Worm (Caenorhabditis elegans) whole organism, late embryonic: ENCODE measurements around the gene unc-25.
A peak's percentile ranks its signal among the peaks of the same experiment; 100 is the strongest.

Source experiments
- C08G9.2 ChIP-seq: sonication (generic microtip); optimal IDR thresholded peaks from 2 replicates; lab custom pipeline; 2016; ENCODE audit warnings: mild to moderate bottlenecking, missing genetic modification characterization, moderate library complexity, missing compliant biosample characterization
- C38D4.7 ChIP-seq: fragments of 200-800 bp; sonication (Bioruptor generic); optimal IDR thresholded peaks from 2 replicates; lab custom pipeline; 2018; ENCODE audit warnings: mild to moderate bottlenecking, missing genetic modification characterization, moderate library complexity, missing compliant biosample characterization
- F13H6.1 ChIP-seq: sonication (generic microtip); optimal IDR thresholded peaks from 2 replicates; lab custom pipeline; 2016; ENCODE audit warnings: missing genetic modification characterization, missing compliant biosample characterization
- K02D7.2 ChIP-seq: sonication (generic microtip); optimal IDR thresholded peaks from 2 replicates; lab custom pipeline; 2017; ENCODE audit warnings: mild to moderate bottlenecking, missing genetic modification characterization, missing compliant biosample characterization
- T23F11.4 ChIP-seq: fragments of 200-800 bp; sonication (Bioruptor generic); optimal IDR thresholded peaks from 2 replicates; lab custom pipeline; 2018; ENCODE audit warnings: mild to moderate bottlenecking, missing genetic modification characterization, missing compliant biosample characterization
- ahr-1 ChIP-seq: sonication (generic microtip); optimal IDR thresholded peaks from 2 replicates; lab custom pipeline; 2016; ENCODE audit warnings: missing genetic modification characterization, missing compliant biosample characterization
- ceh-18 ChIP-seq: sonication (generic microtip); optimal IDR thresholded peaks from 2 replicates; lab custom pipeline; 2016; ENCODE audit warnings: missing genetic modification characterization, missing compliant biosample characterization
- ceh-30 ChIP-seq: fragments of 150-350 bp; optimal IDR thresholded peaks from 2 replicates; lab custom pipeline; 2014; ENCODE audit warnings: missing biosample characterization, missing genetic modification characterization
- ceh-31 ChIP-seq: sonication (generic microtip); optimal IDR thresholded peaks from 2 replicates; lab custom pipeline; 2016; ENCODE audit warnings: missing genetic modification characterization, missing compliant biosample characterization
- ceh-34 ChIP-seq: sonication (generic microtip); optimal IDR thresholded peaks from 2 replicates; lab custom pipeline; 2016; ENCODE audit warnings: mild to moderate bottlenecking, missing genetic modification characterization, missing compliant biosample characterization
- ceh-48 ChIP-seq: sonication (generic microtip); optimal IDR thresholded peaks from 2 replicates; lab custom pipeline; 2016; ENCODE audit warnings: missing genetic modification characterization, inconsistent platforms, missing compliant biosample characterization
- che-1 ChIP-seq: sonication (generic microtip); optimal IDR thresholded peaks from 2 replicates; lab custom pipeline; 2016; ENCODE audit warnings: mild to moderate bottlenecking, missing genetic modification characterization, missing compliant biosample characterization
- dmd-4 ChIP-seq: sonication (generic microtip); optimal IDR thresholded peaks from 2 replicates; lab custom pipeline; 2016; ENCODE audit warnings: borderline replicate concordance, missing genetic modification characterization, missing compliant biosample characterization
- ets-4 ChIP-seq: sonication (generic microtip); optimal IDR thresholded peaks from 2 replicates; lab custom pipeline; 2016; ENCODE audit warnings: missing genetic modification characterization, missing compliant biosample characterization
- fkh-6 ChIP-seq: sonication (generic microtip); optimal IDR thresholded peaks from 2 replicates; lab custom pipeline; 2016; ENCODE audit warnings: missing genetic modification characterization, missing compliant biosample characterization
- gmeb-2 ChIP-seq: sonication (generic microtip); optimal IDR thresholded peaks from 2 replicates; lab custom pipeline; 2016; ENCODE audit warnings: missing genetic modification characterization, inconsistent platforms, missing compliant biosample characterization
- hlh-13 ChIP-seq: fragments of 200-800 bp; sonication (Bioruptor generic); optimal IDR thresholded peaks from 2 replicates; lab custom pipeline; 2018; ENCODE audit warnings: mild to moderate bottlenecking, missing genetic modification characterization, missing compliant biosample characterization
- hlh-6 ChIP-seq: sonication (generic microtip); optimal IDR thresholded peaks from 2 replicates; lab custom pipeline; 2016; ENCODE audit warnings: missing genotype, missing genetic modification characterization, missing compliant biosample characterization
- lim-6 ChIP-seq: sonication (generic microtip); optimal IDR thresholded peaks from 2 replicates; lab custom pipeline; 2016; ENCODE audit warnings: missing genetic modification characterization, missing compliant biosample characterization
- madf-2 ChIP-seq: sonication (generic microtip); optimal IDR thresholded peaks from 2 replicates; lab custom pipeline; 2017; ENCODE audit warnings: missing genetic modification characterization, missing compliant biosample characterization
- mec-3 ChIP-seq: sonication (generic microtip); optimal IDR thresholded peaks from 2 replicates; lab custom pipeline; 2016; ENCODE audit warnings: borderline replicate concordance, missing genetic modification characterization, missing compliant biosample characterization
- nfya-1 ChIP-seq: sonication (generic microtip); optimal IDR thresholded peaks from 2 replicates; lab custom pipeline; 2017; ENCODE audit warnings: missing genetic modification characterization, mild to moderate bottlenecking, missing compliant biosample characterization, antibody characterized with exemption, moderate library complexity
- nhr-11 ChIP-seq: fragments of 150-350 bp; optimal IDR thresholded peaks from 2 replicates; lab custom pipeline; 2014; ENCODE audit warnings: missing biosample characterization, missing genetic modification characterization
- nhr-232 ChIP-seq: sonication (generic microtip); optimal IDR thresholded peaks from 2 replicates; lab custom pipeline; 2016; ENCODE audit warnings: missing genetic modification characterization, missing compliant biosample characterization
- npax-4 ChIP-seq: sonication (generic microtip); optimal IDR thresholded peaks from 2 replicates; lab custom pipeline; 2016; ENCODE audit warnings: missing genetic modification characterization, missing compliant biosample characterization
- odd-2 ChIP-seq: sonication (generic microtip); optimal IDR thresholded peaks from 2 replicates; lab custom pipeline; 2017; ENCODE audit warnings: antibody characterized with exemption, mild to moderate bottlenecking, missing genetic modification characterization, missing compliant biosample characterization
- pag-3 ChIP-seq: sonication (generic microtip); optimal IDR thresholded peaks from 2 replicates; lab custom pipeline; 2016; ENCODE audit warnings: missing compliant biosample characterization, missing genetic modification characterization, borderline replicate concordance
- pax-1 ChIP-seq: fragments of 150-350 bp; optimal IDR thresholded peaks from 2 replicates; lab custom pipeline; 2014; ENCODE audit warnings: missing biosample characterization, missing genetic modification characterization
- pha-2 ChIP-seq: sonication (generic microtip); optimal IDR thresholded peaks from 2 replicates; lab custom pipeline; 2017; ENCODE audit warnings: mild to moderate bottlenecking, missing genetic modification characterization, missing compliant biosample characterization
- pha-4 ChIP-seq: fragments of 150-350 bp; optimal IDR thresholded peaks from 2 replicates; lab custom pipeline; 2018; ENCODE audit warnings: missing biosample characterization, missing genetic modification reagents, missing genetic modification characterization
- pros-1 ChIP-seq: fragments of 150-350 bp; optimal IDR thresholded peaks from 2 replicates; lab custom pipeline; 2014; ENCODE audit warnings: missing biosample characterization, missing genetic modification reagents, missing genetic modification characterization
- ref-2 ChIP-seq: sonication (generic microtip); optimal IDR thresholded peaks from 2 replicates; lab custom pipeline; 2016; ENCODE audit warnings: missing genetic modification characterization, missing compliant biosample characterization
- sox-2 ChIP-seq: fragments of 200-800 bp; sonication (Bioruptor generic); IDR thresholded peaks from 2 replicates; pipeline ENCODE4 v1.3.6; 2022; ENCODE audit warnings: missing genetic modification reagents, missing genetic modification characterization, missing compliant biosample characterization
- sox-4 ChIP-seq: sonication (generic microtip); optimal IDR thresholded peaks from 2 replicates; lab custom pipeline; 2017; ENCODE audit warnings: mild to moderate bottlenecking, missing genetic modification characterization, inconsistent platforms, missing compliant biosample characterization
- syd-9 ChIP-seq: sonication (generic microtip); optimal IDR thresholded peaks from 2 replicates; lab custom pipeline; 2016; ENCODE audit warnings: mild to moderate bottlenecking, missing genetic modification characterization, moderate library complexity, missing compliant biosample characterization
- tbx-2 ChIP-seq: sonication (generic microtip); optimal IDR thresholded peaks from 2 replicates; lab custom pipeline; 2016; ENCODE audit warnings: missing genetic modification characterization, missing compliant biosample characterization
- ttx-3 ChIP-seq: sonication (generic microtip); optimal IDR thresholded peaks from 2 replicates; lab custom pipeline; 2016; ENCODE audit warnings: missing genetic modification reagents, missing genetic modification characterization, missing compliant biosample characterization
- unc-3 ChIP-seq, 2 experiments: fragments of 200-800 bp in 1 of 2; sonication (Bioruptor generic) in 1 of 2; sonication (generic microtip) in 1 of 2; conservative IDR thresholded peaks in 1 of 2; optimal IDR thresholded peaks in 1 of 2; 2 replicates each; pipeline versions ENCODE4 v1.3.6 to Lab custom; 2016 to 2022; ENCODE audit warnings: missing compliant biosample characterization in 2 of 2, missing genetic modification characterization in 2 of 2, missing genetic modification reagents in 1 of 2
- unc-42 ChIP-seq: sonication (generic microtip); optimal IDR thresholded peaks from 2 replicates; lab custom pipeline; 2016; ENCODE audit warnings: missing genotype, missing genetic modification characterization, missing compliant biosample characterization
- unc-55 ChIP-seq: sonication (generic microtip); optimal IDR thresholded peaks from 2 replicates; lab custom pipeline; 2017; ENCODE audit warnings: missing biosample characterization, missing genetic modification reagents, missing genetic modification characterization
- zip-5 ChIP-seq: sonication (generic microtip); optimal IDR thresholded peaks from 2 replicates; lab custom pipeline; 2016; ENCODE audit warnings: missing genetic modification characterization, missing compliant biosample characterization
- ztf-16 ChIP-seq: sonication (generic microtip); optimal IDR thresholded peaks from 2 replicates; lab custom pipeline; 2017; ENCODE audit warnings: missing genetic modification characterization, missing compliant biosample characterization

The unc-25 gene

ce11 chrIII:12942307-12942706 lies at the start of gene unc-25:
unc-25 (plus strand) TSS chrIII:12942651.
- no peak for TF ChIP-seq pax-1 (tag; lab: Kevin White, UChicago)
- TF ChIP-seq npax-4: no peak
- no peak for TF ChIP-seq ahr-1 (tag; lab: Kevin White, UChicago)
- no peak for TF ChIP-seq gmeb-2
- no peak for TF ChIP-seq F13H6.1 (tag; lab: Kevin White, UChicago)
- TF ChIP-seq mec-3 (tag; lab: Kevin White, UChicago): no peak
- TF ChIP-seq zip-5 (tag; lab: Kevin White, UChicago): no peak
- no peak for TF ChIP-seq dmd-4 (tag; lab: Kevin White, UChicago)
- no peak for TF ChIP-seq C08G9.2 (tag; lab: Kevin White, UChicago)

ce11 chrIII:12892767-12893166 lies 49.7 kb upstream of the unc-25 start:
- TF ChIP-seq sox-2 (GFP tag; lab: Robert Waterston, UW): no peak
- peak; percentile 53 for TF ChIP-seq unc-42 (tag; lab: Kevin White, UChicago)
- no peak for TF ChIP-seq mec-3 (tag; lab: Kevin White, UChicago)

ce11 chrIII:12894207-12894606 lies 48.2 kb upstream of the unc-25 start:
- TF ChIP-seq sox-2 (GFP tag; lab: Robert Waterston, UW) (no peak), ceh-34 (tag; lab: Kevin White, UChicago) (peak; percentile 82), fkh-6 (tag; lab: Kevin White, UChicago) (no peak), nfya-1 (tag; lab: Kevin White, UChicago) (peak; percentile 28), zip-5 (tag; lab: Kevin White, UChicago) (no peak), ceh-31 (tag; lab: Kevin White, UChicago) (peak; percentile 20), ref-2 (peak; percentile 64), nhr-232 (tag; lab: Kevin White, UChicago) (no peak), T23F11.4 (GFP tag; lab: Kevin White, UChicago) (no peak), che-1 (no peak), tbx-2 (peak; percentile 46), ceh-48 (tag; lab: Kevin White, UChicago) (no peak), unc-3 (GFP tag; conservative IDR thresholded peaks at IDR 0.05; lab: Robert Waterston, UW) (no peak), unc-3 (tag; optimal IDR thresholded peaks at IDR 0.05; lab: Kevin White, UChicago) (no peak), pax-1 (tag; lab: Kevin White, UChicago) (no peak), unc-42 (tag; lab: Kevin White, UChicago) (no peak)

ce11 chrIII:12904052-12904451 lies 38.4 kb upstream of the unc-25 start:
- TF ChIP-seq C38D4.7 (GFP tag; lab: Kevin White, UChicago) (no peak), unc-55 (GFP tag; lab: Kevin White, UChicago) (peak; percentile 77)

- TF ChIP-seq lim-6 (tag; lab: Kevin White, UChicago): peak; percentile 71
- TF ChIP-seq madf-2 (tag; lab: Kevin White, UChicago): peak; percentile 52
- TF ChIP-seq pag-3 (tag; lab: Kevin White, UChicago): no peak
- TF ChIP-seq odd-2: no peak
- peak; percentile 86 for TF ChIP-seq ceh-30
- TF ChIP-seq K02D7.2 (tag; lab: Kevin White, UChicago): peak; percentile 91
- TF ChIP-seq ets-4: peak; percentile 61
- TF ChIP-seq ceh-48 (tag; lab: Kevin White, UChicago): peak; percentile 86
- TF ChIP-seq gmeb-2: peak; percentile 36
- TF ChIP-seq ceh-18 (tag; lab: Kevin White, UChicago): peak; percentile 94
- TF ChIP-seq sox-4 (tag; lab: Kevin White, UChicago): no peak
- no peak for TF ChIP-seq C38D4.7 (GFP tag; lab: Kevin White, UChicago)
- no peak for TF ChIP-seq nhr-11 (tag; lab: Kevin White, UChicago)
- peak; percentile 58 for TF ChIP-seq hlh-6 (tag; lab: Kevin White, UChicago)
- no peak for TF ChIP-seq pha-4 (tag; lab: Kevin White, UChicago)
- no peak for TF ChIP-seq hlh-13 (GFP tag; lab: Kevin White, UChicago)
- TF ChIP-seq pros-1 (tag; lab: Kevin White, UChicago): peak; percentile 11
- peak; percentile 88 for TF ChIP-seq ztf-16 (tag; lab: Kevin White, UChicago)
- TF ChIP-seq nfya-1 (tag; lab: Kevin White, UChicago): peak; percentile 99
- no peak for TF ChIP-seq dmd-4 (tag; lab: Kevin White, UChicago)
- TF ChIP-seq ahr-1 (tag; lab: Kevin White, UChicago): peak; percentile 31
- TF ChIP-seq ceh-34 (tag; lab: Kevin White, UChicago): peak; percentile 91
- TF ChIP-seq ttx-3 (tag; lab: Kevin White, UChicago): peak; percentile 51
- no peak for TF ChIP-seq fkh-6 (tag; lab: Kevin White, UChicago)
- peak; percentile 32 for TF ChIP-seq syd-9 (tag; lab: Kevin White, UChicago)
- TF ChIP-seq pha-2 (tag; lab: Kevin White, UChicago): peak; percentile 56
Observed at ce11 chrIII:12904987-12905541, 37.4 kb upstream of the unc-25 start, which contains the start of gene cox-5A. cox-5A (plus strand) TSS chrIII:12905491.
